Worm (Caenorhabditis elegans) whole organism, early embryonic: ENCODE results near the gene C56E6.2.

Experiments
- B0310.2 ChIP-seq: sonication (generic microtip); optimal IDR thresholded peaks from 2 replicates; lab custom pipeline; 2016; ENCODE audit warnings: mild to moderate bottlenecking, missing genetic modification characterization, missing compliant biosample characterization
- F13C5.2 ChIP-seq: sonication (generic microtip); optimal IDR thresholded peaks from 2 replicates; lab custom pipeline; 2017; ENCODE audit warnings: mild to moderate bottlenecking, missing genetic modification characterization, inconsistent platforms, missing compliant biosample characterization
- aly-1 ChIP-seq: sonication (generic microtip); optimal IDR thresholded peaks from 2 replicates; lab custom pipeline; 2016; ENCODE audit warnings: missing genetic modification characterization, missing compliant biosample characterization
- ama-1 ChIP-seq: fragments of 150-350 bp; optimal IDR thresholded peaks from 2 replicates; lab custom pipeline; 2014
- ceh-13 ChIP-seq: fragments of 200-800 bp; sonication (Bioruptor generic); optimal IDR thresholded peaks from 2 replicates; lab custom pipeline; 2018; ENCODE audit warnings: mild to moderate bottlenecking, missing genetic modification characterization, missing compliant biosample characterization
- ceh-36 ChIP-seq: sonication (generic microtip); optimal IDR thresholded peaks from 2 replicates; lab custom pipeline; 2016; ENCODE audit warnings: missing genetic modification characterization, inconsistent platforms, missing compliant biosample characterization
- ets-7 ChIP-seq: sonication (generic microtip); optimal IDR thresholded peaks from 2 replicates; lab custom pipeline; 2016; ENCODE audit warnings: missing genotype, missing genetic modification characterization, missing compliant biosample characterization
- flt-1 ChIP-seq: fragments of 200-800 bp; sonication (Bioruptor generic); IDR thresholded peaks from 2 replicates; pipeline ENCODE4 v1.3.6; 2022; ENCODE audit warnings: missing genetic modification characterization, missing compliant biosample characterization
- hmbx-1 ChIP-seq: sonication (generic microtip); optimal IDR thresholded peaks from 2 replicates; lab custom pipeline; 2016; ENCODE audit warnings: mild to moderate bottlenecking, missing genetic modification characterization, missing compliant biosample characterization
- hmg-4 ChIP-seq: fragments of 200-800 bp; sonication (Bioruptor generic); optimal IDR thresholded peaks from 2 replicates; lab custom pipeline; 2018; ENCODE audit warnings: mild to moderate bottlenecking, missing genetic modification characterization, missing compliant biosample characterization
- hnd-1 ChIP-seq: sonication (generic microtip); optimal IDR thresholded peaks from 2 replicates; lab custom pipeline; 2016; ENCODE audit warnings: missing genetic modification characterization, missing compliant biosample characterization
- pes-1 ChIP-seq: fragments of 200-800 bp; sonication (Bioruptor generic); IDR thresholded peaks from 2 replicates; pipeline ENCODE4 v1.3.6; 2022; ENCODE audit warnings: missing genetic modification reagents, missing genetic modification characterization, missing compliant biosample characterization
- scrt-1 ChIP-seq: fragments of 200-800 bp; sonication (Bioruptor generic); IDR thresholded peaks from 2 replicates; pipeline ENCODE4 v1.3.6; 2022; ENCODE audit warnings: missing genetic modification characterization, missing compliant biosample characterization
- sea-1 ChIP-seq: fragments of 200-800 bp; sonication (Bioruptor generic); conservative IDR thresholded peaks from 2 replicates; pipeline ENCODE4 v1.3.6; 2022; ENCODE audit warnings: missing genetic modification characterization, missing compliant biosample characterization
- tbx-11 ChIP-seq: fragments of 200-800 bp; sonication (Bioruptor generic); IDR thresholded peaks from 2 replicates; pipeline ENCODE4 v1.3.6; 2022; ENCODE audit warnings: missing genetic modification characterization, missing compliant biosample characterization
- tbx-37 ChIP-seq: fragments of 200-800 bp; sonication (Bioruptor generic); conservative IDR thresholded peaks from 2 replicates; pipeline ENCODE4 v1.3.6; 2022; ENCODE audit warnings: missing genetic modification reagents, missing genetic modification characterization, missing compliant biosample characterization
- tra-4 ChIP-seq: sonication (generic microtip); optimal IDR thresholded peaks from 2 replicates; lab custom pipeline; 2017; ENCODE audit warnings: missing genetic modification characterization, missing compliant biosample characterization

C56E6.2 gene

ce11 chrII:6496496-6496895 is 28.2 kb upstream of the C56E6.2 start:
- TF ChIP-seq ama-1 (lab: Kevin White, UChicago), result no peak

DNA sequence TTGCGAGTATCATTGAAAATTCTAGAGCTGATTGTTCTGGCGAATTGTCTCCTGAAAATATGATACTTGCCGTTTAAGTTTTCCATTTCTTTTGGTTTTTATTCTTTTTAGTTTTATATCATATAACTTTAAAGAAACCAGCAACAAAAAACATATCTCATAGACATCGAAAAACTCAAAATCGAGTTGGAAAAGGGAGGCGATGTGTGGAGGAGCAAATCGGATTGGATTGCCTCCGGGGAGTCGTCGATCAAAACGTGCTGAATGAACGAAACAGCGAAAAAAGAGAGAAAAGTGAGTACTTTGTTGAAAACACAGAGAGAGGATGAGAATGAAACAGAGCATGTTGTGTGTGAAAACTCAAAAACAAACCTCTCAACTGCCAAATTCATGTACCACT is 27.6 kb upstream of the C56E6.2 start:
- TF ChIP-seq ama-1 (lab: Kevin White, UChicago), result no peak
- TF ChIP-seq sea-1, result no peak
- TF ChIP-seq hmbx-1, result no peak
- no peak for TF ChIP-seq pes-1
- no peak for TF ChIP-seq ceh-36 (tag; lab: Kevin White, UChicago)
- no peak for TF ChIP-seq flt-1 (GFP tag; lab: Robert Waterston, UW)
- TF ChIP-seq hnd-1, result no peak
- TF ChIP-seq ceh-13 (GFP tag; lab: Kevin White, UChicago), result no peak
- no peak for TF ChIP-seq tra-4
- no peak for TF ChIP-seq B0310.2
- no peak for TF ChIP-seq ets-7
- no peak for TF ChIP-seq F13C5.2 (tag; lab: Kevin White, UChicago)
- TF ChIP-seq scrt-1 (GFP tag; lab: Robert Waterston, UW), result no peak

DNA sequence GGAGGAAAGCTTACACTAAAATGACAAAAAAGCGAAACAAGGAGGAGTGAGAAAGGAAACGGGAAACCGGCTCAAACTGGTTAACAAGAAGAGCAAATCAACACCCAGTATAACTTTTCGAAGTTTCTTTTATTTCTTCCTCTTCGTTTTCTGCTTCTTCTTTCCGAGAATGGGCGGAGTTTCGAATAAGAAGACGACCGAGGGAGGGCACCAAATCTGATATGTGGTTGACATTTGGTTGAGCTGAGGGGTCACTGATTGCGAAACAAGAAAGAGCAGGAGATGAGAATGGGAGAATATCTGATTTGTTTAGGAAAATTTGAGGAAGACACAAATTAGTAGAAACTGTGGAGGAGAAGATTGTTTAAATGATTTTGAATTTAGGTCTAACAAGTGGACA is 26.1 kb upstream of the C56E6.2 start:
- TF ChIP-seq B0310.2 (no peak), flt-1 (GFP tag; lab: Robert Waterston, UW) (no peak), ceh-13 (GFP tag; lab: Kevin White, UChicago) (no peak), hmg-4 (GFP tag; lab: Kevin White, UChicago) (no peak), hnd-1 (no peak), ama-1 (lab: Kevin White, UChicago) (no peak), pes-1 (no peak), ets-7 (no peak), tra-4 (no peak), F13C5.2 (tag; lab: Kevin White, UChicago) (no peak), ceh-36 (tag; lab: Kevin White, UChicago) (no peak), tbx-11 (GFP tag; lab: Robert Waterston, UW) (no peak), aly-1 (no peak), sea-1 (no peak)

DNA sequence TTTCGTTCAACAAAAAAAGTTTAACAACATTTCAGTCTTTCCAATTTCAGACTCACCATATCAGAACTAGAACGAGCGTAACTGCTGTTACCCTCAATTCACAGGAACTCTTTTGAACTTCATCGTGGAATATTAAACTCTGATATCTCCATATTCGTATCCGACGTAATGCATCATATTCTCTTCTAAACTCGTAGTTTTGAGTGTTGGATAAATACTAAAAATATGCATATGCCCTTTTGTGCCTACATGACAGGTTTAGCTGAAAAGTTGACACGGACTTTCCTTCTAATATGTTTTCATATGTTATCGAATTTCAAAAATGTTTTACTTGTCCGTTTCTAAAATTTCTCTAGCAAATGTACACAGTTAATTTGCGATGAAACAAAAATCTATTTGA is 25.7 kb upstream of the C56E6.2 start, which contains the start of gene twk-49:
Gene twk-49 (minus strand): TSS at position 101 of the 400 bp plus-strand sequence.
- TF ChIP-seq F13C5.2 (tag; lab: Kevin White, UChicago) (no peak), ets-7 (no peak), pes-1 (no peak), aly-1 (no peak), ceh-13 (GFP tag; lab: Kevin White, UChicago) (no peak), sea-1 (no peak), ama-1 (lab: Kevin White, UChicago) (no peak), hmbx-1 (no peak), scrt-1 (GFP tag; lab: Robert Waterston, UW) (no peak), B0310.2 (no peak), flt-1 (GFP tag; lab: Robert Waterston, UW) (no peak), tbx-37 (GFP tag; lab: Robert Waterston, UW) (no peak), tra-4 (no peak), hnd-1 (no peak), tbx-11 (GFP tag; lab: Robert Waterston, UW) (no peak)

ce11 chrII:6500161-6500560 is 24.6 kb upstream of the C56E6.2 start, which contains the start of gene R05G9.5:
TSS of gene R05G9.5 (minus strand) at chrII:6500261.
- TF ChIP-seq hmg-4 (GFP tag; lab: Kevin White, UChicago) (no peak), ceh-13 (GFP tag; lab: Kevin White, UChicago) (no peak), F13C5.2 (tag; lab: Kevin White, UChicago) (no peak), tra-4 (no peak), flt-1 (GFP tag; lab: Robert Waterston, UW) (no peak), ceh-36 (tag; lab: Kevin White, UChicago) (no peak), tbx-11 (GFP tag; lab: Robert Waterston, UW) (no peak), ets-7 (no peak), pes-1 (no peak), B0310.2 (no peak), ama-1 (lab: Kevin White, UChicago) (no peak), aly-1 (no peak), hnd-1 (no peak), sea-1 (no peak)

- TF ChIP-seq flt-1 (GFP tag; lab: Robert Waterston, UW), result no peak
- no peak for TF ChIP-seq ama-1 (lab: Kevin White, UChicago)
- no peak for TF ChIP-seq tbx-11 (GFP tag; lab: Robert Waterston, UW)
- TF ChIP-seq aly-1, result no peak
- no peak for TF ChIP-seq tbx-37 (GFP tag; lab: Robert Waterston, UW)
- no peak for TF ChIP-seq hnd-1
- no peak for TF ChIP-seq ceh-13 (GFP tag; lab: Kevin White, UChicago)
Observed at ce11 chrII:6501420-6501819, 23.3 kb upstream of the C56E6.2 start, which contains the start of gene R05G9.3. TSS of gene R05G9.3 (minus strand) at chrII:6501520.

ce11 chrII:6502826-6503225 is 21.9 kb upstream of the C56E6.2 start, which contains the start of gene R05G9.1:
TSS of gene R05G9.1 (plus strand) at chrII:6503168.
- TF ChIP-seq hmbx-1, result no peak
- no peak for TF ChIP-seq tra-4
- no peak for TF ChIP-seq sea-1
- no peak for TF ChIP-seq hmg-4 (GFP tag; lab: Kevin White, UChicago)
- no peak for TF ChIP-seq ceh-13 (GFP tag; lab: Kevin White, UChicago)
- TF ChIP-seq tbx-11 (GFP tag; lab: Robert Waterston, UW), result no peak
- no peak for TF ChIP-seq tbx-37 (GFP tag; lab: Robert Waterston, UW)
- TF ChIP-seq F13C5.2 (tag; lab: Kevin White, UChicago), result no peak

ce11 chrII:6513357-6513756 is 11.4 kb upstream of the C56E6.2 start:
- TF ChIP-seq hmbx-1, result no peak

DNA sequence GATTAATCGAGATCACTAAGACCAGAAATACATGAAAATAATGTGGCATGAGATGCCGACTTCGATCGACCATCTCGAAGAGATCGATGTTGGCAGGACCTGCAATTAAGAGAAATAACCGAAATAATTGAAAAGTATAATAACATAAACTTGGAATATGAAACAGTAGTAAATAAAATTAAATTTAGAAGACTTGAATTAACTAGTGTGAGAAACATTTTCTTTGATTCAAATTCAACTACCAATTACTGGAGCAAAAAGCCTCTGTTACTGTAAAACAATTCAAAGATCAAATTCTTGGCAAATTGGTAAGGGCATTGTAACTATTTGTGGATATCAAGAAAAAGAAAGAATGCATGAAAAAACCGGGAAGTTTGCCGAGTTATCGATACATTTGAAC is 10.8 kb upstream of the C56E6.2 start, which contains the start of gene R05G9R.1:
Gene R05G9R.1 (minus strand): TSS at position 101 of the 400 bp plus-strand sequence.
- TF ChIP-seq F13C5.2 (tag; lab: Kevin White, UChicago), result no peak
- no peak for TF ChIP-seq tbx-11 (GFP tag; lab: Robert Waterston, UW)
- TF ChIP-seq tra-4, result no peak
- TF ChIP-seq sea-1, result no peak
- no peak for TF ChIP-seq scrt-1 (GFP tag; lab: Robert Waterston, UW)
- no peak for TF ChIP-seq hmbx-1
- TF ChIP-seq aly-1, result no peak
- TF ChIP-seq flt-1 (GFP tag; lab: Robert Waterston, UW), result no peak
- TF ChIP-seq B0310.2, result no peak
- no peak for TF ChIP-seq ama-1 (lab: Kevin White, UChicago)
- no peak for TF ChIP-seq ets-7
- TF ChIP-seq ceh-13 (GFP tag; lab: Kevin White, UChicago), result no peak
- no peak for TF ChIP-seq ceh-36 (tag; lab: Kevin White, UChicago)
- TF ChIP-seq hnd-1, result no peak
- TF ChIP-seq pes-1, result no peak
